Worm (Caenorhabditis elegans): ENCODE measurements around the gene unc-42.

- no peak for TF ChIP-seq unc-39 (tag; optimal IDR thresholded peaks at IDR 0.05)
- TF ChIP-seq ztf-4 (tag; optimal IDR thresholded peaks at IDR 0.05): peak; percentile 74
- no peak for TF ChIP-seq elt-3 (tag; optimal IDR thresholded peaks at IDR 0.05)
- peak; percentile 87 for TF ChIP-seq fkh-10 (GFP tag; optimal IDR thresholded peaks at IDR 0.05)
- TF ChIP-seq pha-4 (tag; optimal IDR thresholded peaks at IDR 0.05): peak; percentile 96
- TF ChIP-seq ama-1 (optimal IDR thresholded peaks at IDR 0.05): peak; percentile 82
- peak; percentile 95 for TF ChIP-seq jun-1 (tag; optimal IDR thresholded peaks at IDR 0.05)
- peak; percentile 94 for TF ChIP-seq mdl-1 (tag; optimal IDR thresholded peaks at IDR 0.05)
These were observed 20.6 kb upstream of the unc-42 start, which contains the start of gene ztf-7 for ce11 chrV:9789657-9790261.

Data from whole organism, L3 larva.